Worm (Caenorhabditis elegans): Measurements from ENCODE around the gene deg-1.

The deg-1 gene

ce11 chrX:7793377-7794041 lies 40.6 kb downstream of the deg-1 start, which contains the start of gene ZK154.6 (continued):
- TF ChIP-seq C34F6.9 (tag; optimal IDR thresholded peaks at IDR 0.05) (peak; percentile 68), nhr-23 (tag; optimal IDR thresholded peaks at IDR 0.05) (no peak), nhr-77 (tag; optimal IDR thresholded peaks at IDR 0.05) (no peak), ceh-82 (tag; optimal IDR thresholded peaks at IDR 0.05) (no peak), peb-1 (tag; optimal IDR thresholded peaks at IDR 0.05) (no peak), unc-55 (GFP tag; optimal IDR thresholded peaks at IDR 0.05) (peak; percentile 42), snpc-4 (tag; optimal IDR thresholded peaks at IDR 0.05) (no peak), nhr-237 (tag; optimal IDR thresholded peaks at IDR 0.05) (no peak), sem-4 (tag; optimal IDR thresholded peaks at IDR 0.05) (no peak), elt-1 (tag; optimal IDR thresholded peaks at IDR 0.05) (no peak), R02D3.7 (tag; optimal IDR thresholded peaks at IDR 0.05) (no peak), aly-2 (tag; optimal IDR thresholded peaks at IDR 0.05) (no peak), lin-11 (tag; optimal IDR thresholded peaks at IDR 0.05) (no peak), sma-9 (GFP tag; optimal IDR thresholded peaks at IDR 0.05) (peak; percentile 64), sma-9 (tag; optimal IDR thresholded peaks at IDR 0.05) (no peak), egl-27 (tag; optimal IDR thresholded peaks at IDR 0.05) (no peak), alr-1 (tag; optimal IDR thresholded peaks at IDR 0.05) (no peak), nhr-6 (tag; optimal IDR thresholded peaks at IDR 0.05) (peak; percentile 33), unc-39 (tag; optimal IDR thresholded peaks at IDR 0.05) (no peak), blmp-1 (tag; optimal IDR thresholded peaks at IDR 0.05; ENCODE audit: insufficient read depth) (peak; percentile 96)

ce11 chrX:7794306-7794743 lies 41.5 kb downstream of the deg-1 start:
- no peak for TF ChIP-seq peb-1 (tag; optimal IDR thresholded peaks at IDR 0.05)
- TF ChIP-seq nhr-10 (tag; optimal IDR thresholded peaks at IDR 0.05): no peak
- no peak for TF ChIP-seq ceh-16 (tag; optimal IDR thresholded peaks at IDR 0.05)
- peak; percentile 44 for TF ChIP-seq blmp-1 (tag; optimal IDR thresholded peaks at IDR 0.05; ENCODE audit: insufficient read depth)
- peak; percentile 4 for TF ChIP-seq lin-13 (GFP tag; optimal IDR thresholded peaks at IDR 0.05)
- TF ChIP-seq sma-9 (GFP tag; optimal IDR thresholded peaks at IDR 0.05): peak; percentile 57
- no peak for TF ChIP-seq sma-9 (tag; optimal IDR thresholded peaks at IDR 0.05)
- TF ChIP-seq sma-3 (GFP tag; optimal IDR thresholded peaks at IDR 0.05): peak; percentile 59
- no peak for TF ChIP-seq aly-2 (tag; optimal IDR thresholded peaks at IDR 0.05)
- TF ChIP-seq nhr-129 (tag; optimal IDR thresholded peaks at IDR 0.05): peak; percentile 35
- peak; percentile 63 for TF ChIP-seq nhr-21 (tag; optimal IDR thresholded peaks at IDR 0.05)
- no peak for TF ChIP-seq unc-39 (tag; optimal IDR thresholded peaks at IDR 0.05)
- TF ChIP-seq nhr-25 (tag; optimal IDR thresholded peaks at IDR 0.05): peak; percentile 32
- peak in 1 of 2 experiments; percentile 47 for TF ChIP-seq lsy-2 (tag; optimal IDR thresholded peaks at IDR 0.05)
- TF ChIP-seq unc-55 (GFP tag; optimal IDR thresholded peaks at IDR 0.05): peak; percentile 6
- no peak for TF ChIP-seq sem-4 (tag; optimal IDR thresholded peaks at IDR 0.05)
- TF ChIP-seq ztf-11 (tag; optimal IDR thresholded peaks at IDR 0.05): no peak
- TF ChIP-seq fos-1 (tag; optimal IDR thresholded peaks at IDR 0.05): peak; percentile 12
- TF ChIP-seq nhr-11 (tag; optimal IDR thresholded peaks at IDR 0.05): peak; percentile 18
- peak; percentile 32 for TF ChIP-seq crh-2 (tag; optimal IDR thresholded peaks at IDR 0.05)

ce11 chrX:7798248-7799020 lies 45.6 kb downstream of the deg-1 start, which contains the start of gene adm-4:
Gene adm-4, minus strand, starts transcription at chrX:7798298.
- peak; percentile 53 for TF ChIP-seq F13H6.1 (tag; optimal IDR thresholded peaks at IDR 0.05)
- TF ChIP-seq sma-3 (GFP tag; optimal IDR thresholded peaks at IDR 0.05): peak; percentile 50
- TF ChIP-seq lsy-2 (tag; optimal IDR thresholded peaks at IDR 0.05): peak in 1 of 2 experiments; percentile 59
- TF ChIP-seq crh-2 (tag; optimal IDR thresholded peaks at IDR 0.05): peak; percentile 30
- TF ChIP-seq C34F6.9 (tag; optimal IDR thresholded peaks at IDR 0.05): peak; percentile 40
- TF ChIP-seq blmp-1 (tag; optimal IDR thresholded peaks at IDR 0.05; ENCODE audit: insufficient read depth): no peak
- TF ChIP-seq ztf-4 (tag; optimal IDR thresholded peaks at IDR 0.05): no peak
- TF ChIP-seq mbf-1 (tag; optimal IDR thresholded peaks at IDR 0.05): no peak
- TF ChIP-seq nhr-23 (tag; optimal IDR thresholded peaks at IDR 0.05): no peak
- no peak for TF ChIP-seq skn-1 (tag; optimal IDR thresholded peaks at IDR 0.05)
- no peak for TF ChIP-seq lin-39 (tag; optimal IDR thresholded peaks at IDR 0.05)
- TF ChIP-seq ceh-82 (tag; optimal IDR thresholded peaks at IDR 0.05): no peak
- TF ChIP-seq nhr-129 (tag; optimal IDR thresholded peaks at IDR 0.05): peak; percentile 35
- no peak for TF ChIP-seq elt-3 (tag; optimal IDR thresholded peaks at IDR 0.05)
- no peak for TF ChIP-seq unc-62 (GFP tag; optimal IDR thresholded peaks at IDR 0.05)
- peak; percentile 47 for TF ChIP-seq sma-9 (GFP tag; optimal IDR thresholded peaks at IDR 0.05)
- no peak for TF ChIP-seq sma-9 (tag; optimal IDR thresholded peaks at IDR 0.05)
- TF ChIP-seq fos-1 (tag; optimal IDR thresholded peaks at IDR 0.05): peak; percentile 25
- no peak for TF ChIP-seq aly-2 (tag; optimal IDR thresholded peaks at IDR 0.05)
- TF ChIP-seq nhr-25 (tag; optimal IDR thresholded peaks at IDR 0.05): peak; percentile 9
- no peak for TF ChIP-seq nhr-21 (tag; optimal IDR thresholded peaks at IDR 0.05)

Measured in whole organism, L2 larva.